Worm (Caenorhabditis elegans) whole organism, young adult: ENCODE measurements around the gene W10C6.2.

Experiments
- F37B4.10 ChIP-seq: fragments of 200-800 bp; sonication (Bioruptor generic); IDR thresholded peaks from 2 replicates; pipeline ENCODE4 v1.3.6; 2022; ENCODE audit warnings: missing genetic modification characterization, missing compliant biosample characterization
- Y79H2A.3 ChIP-seq: fragments of 200-800 bp; sonication (Bioruptor generic); conservative IDR thresholded peaks from 2 replicates; pipeline ENCODE4 v1.3.6; 2022; ENCODE audit warnings: missing genetic modification reagents, missing genetic modification characterization, missing compliant biosample characterization
- aptf-2 ChIP-seq: fragments of 200-800 bp; sonication (Bioruptor generic); conservative IDR thresholded peaks from 2 replicates; pipeline ENCODE4 v1.3.6; 2022; ENCODE audit warnings: missing genetic modification reagents, missing genetic modification characterization, missing compliant biosample characterization
- attf-3 ChIP-seq: fragments of 200-800 bp; sonication (Bioruptor generic); conservative IDR thresholded peaks from 2 replicates; pipeline ENCODE4 v1.3.6; 2022; ENCODE audit warnings: missing genetic modification reagents, missing genetic modification characterization, missing compliant biosample characterization
- attf-5 ChIP-seq: fragments of 200-800 bp; sonication (Bioruptor generic); optimal IDR thresholded peaks from 2 replicates; lab custom pipeline; 2018; ENCODE audit warnings: mild to moderate bottlenecking, missing genetic modification characterization, missing compliant biosample characterization
- hmg-1.2 ChIP-seq: fragments of 200-800 bp; sonication (Bioruptor generic); IDR thresholded peaks from 2 replicates; pipeline ENCODE4 v1.3.6; 2022; ENCODE audit warnings: missing genetic modification reagents, missing genetic modification characterization, missing compliant biosample characterization
- let-526 ChIP-seq: fragments of 200-800 bp; sonication (Bioruptor generic); IDR thresholded peaks from 2 replicates; pipeline ENCODE4 v1.3.6; 2022; ENCODE audit warnings: missing genetic modification reagents, missing genetic modification characterization, missing compliant biosample characterization
- lin-40 ChIP-seq: sonication (generic microtip); optimal IDR thresholded peaks from 2 replicates; lab custom pipeline; 2016; ENCODE audit warnings: missing genetic modification characterization, mild to moderate bottlenecking, missing compliant biosample characterization, missing genotype, missing genetic modification reagents
- lsy-27 ChIP-seq: sonication (generic microtip); optimal IDR thresholded peaks from 2 replicates; lab custom pipeline; 2017; ENCODE audit warnings: missing genetic modification characterization, mild to moderate bottlenecking, missing compliant biosample characterization, antibody characterized with exemption, missing genotype, borderline replicate concordance; ENCODE audit not compliant: insufficient read depth
- rec-8 ChIP-seq, 2 experiments: sonication (generic microtip); optimal IDR thresholded peaks; 2 replicates each; lab custom pipeline; 2016; ENCODE audit warnings: mild to moderate bottlenecking in 2 of 2, missing genetic modification characterization in 2 of 2, missing genetic modification reagents in 2 of 2, missing genotype in 2 of 2, missing biosample characterization in 1 of 2, missing compliant biosample characterization in 1 of 2, moderate library complexity in 1 of 2
- sea-2 ChIP-seq: fragments of 200-800 bp; sonication (Bioruptor generic); IDR thresholded peaks from 2 replicates; pipeline ENCODE4 v1.3.6; 2022; ENCODE audit warnings: missing genetic modification characterization, missing compliant biosample characterization
- snpc-4 ChIP-seq, 5 experiments: fragments of 150-350 bp in 1 of 5; sonication (generic microtip) in 4 of 5; optimal IDR thresholded peaks; 2 replicates each; lab custom pipeline; 2014 to 2018; ENCODE audit warnings: missing genetic modification characterization in 5 of 5, missing biosample characterization in 3 of 5, antibody characterized with exemption in 2 of 5, mild to moderate bottlenecking in 2 of 5, missing compliant biosample characterization in 2 of 5, missing genotype in 2 of 5, moderate library complexity in 2 of 5, missing genetic modification reagents in 1 of 5
- unc-130 ChIP-seq: sonication (generic microtip); optimal IDR thresholded peaks from 2 replicates; lab custom pipeline; 2016; ENCODE audit warnings: missing genetic modification reagents, missing genetic modification characterization, missing compliant biosample characterization

- TF ChIP-seq unc-130 = peak; percentile 54
- TF ChIP-seq hmg-1.2 (GFP tag; lab: Robert Waterston, UW) = peak; percentile 95
- TF ChIP-seq aptf-2 (GFP tag; lab: Robert Waterston, UW) = 0 out of 2 replicates have a peak, but pooled peaks have one; percentile 51
- no peak for TF ChIP-seq lsy-27
- peak in 1 of 2 experiments; percentile 77 for TF ChIP-seq rec-8 (tag; optimal IDR thresholded peaks at IDR 0.05; lab: Kevin White, UChicago)
- peak; percentile 8 for TF ChIP-seq attf-5 (GFP tag; lab: Kevin White, UChicago)
- TF ChIP-seq sea-2 (GFP tag; lab: Robert Waterston, UW) = no peak
- TF ChIP-seq Y79H2A.3 (GFP tag; lab: Robert Waterston, UW) = no peak
- no peak for TF ChIP-seq F37B4.10
- peak; percentile 39; the same call in 1 of the 2 replicates for TF ChIP-seq attf-3 (GFP tag; lab: Robert Waterston, UW)
- 0 out of 2 replicates have a peak, but pooled peaks have one; percentile 65 for TF ChIP-seq let-526
- peak; percentile 40 for TF ChIP-seq lin-40 (tag; lab: Kevin White, UChicago)
- peak; percentile 99 for TF ChIP-seq snpc-4 (GFP tag; optimal IDR thresholded peaks at IDR 0.05; lab: Kevin White, UChicago)
- TF ChIP-seq snpc-4 (tag; optimal IDR thresholded peaks at IDR 0.05; lab: Kevin White, UChicago) = peak; percentile 98 to 99 (median 99)
Observed at ce11 chrII:11167039-11167438, 45.3 kb upstream of the W10C6.2 start.
